Worm (Caenorhabditis elegans) whole organism, L1 larva: ENCODE data around the gene srx-6.

ENCODE experiments used
- alr-1 ChIP-seq: fragments of 200-800 bp; sonication (Bioruptor generic); optimal IDR thresholded peaks from 2 replicates; lab custom pipeline; 2018; ENCODE audit warnings: borderline replicate concordance, mild to moderate bottlenecking, missing genetic modification characterization, missing compliant biosample characterization
- ama-1 ChIP-seq: fragments of 150-350 bp; optimal IDR thresholded peaks from 2 replicates; lab custom pipeline; 2014
- ceh-88 ChIP-seq: fragments of 200-800 bp; sonication (Bioruptor generic); IDR thresholded peaks from 2 replicates; pipeline ENCODE4 v1.3.6; 2022; ENCODE audit warnings: missing genetic modification characterization, missing compliant biosample characterization
- elt-2 ChIP-seq: sonication (generic microtip); optimal IDR thresholded peaks from 2 replicates; lab custom pipeline; 2016; ENCODE audit warnings: missing genetic modification characterization, mild to moderate bottlenecking, inconsistent platforms, missing compliant biosample characterization, missing genetic modification reagents
- jun-1 ChIP-seq: fragments of 150-350 bp; optimal IDR thresholded peaks from 2 replicates; lab custom pipeline; 2014; ENCODE audit warnings: missing biosample characterization, missing genetic modification reagents, missing genetic modification characterization
- lin-39 ChIP-seq: fragments of 150-350 bp; optimal IDR thresholded peaks from 2 replicates; lab custom pipeline; 2014; ENCODE audit warnings: missing biosample characterization, missing genetic modification reagents, missing genetic modification characterization
- lsy-2 ChIP-seq, 2 experiments: fragments of 150-350 bp; optimal IDR thresholded peaks; 2 replicates each; lab custom pipeline; 2014; ENCODE audit warnings: missing biosample characterization in 2 of 2, missing genetic modification characterization in 2 of 2
- mdl-1 ChIP-seq, 2 experiments: fragments of 150-350 bp; optimal IDR thresholded peaks; 2 replicates each; lab custom pipeline; 2014 to 2017; ENCODE audit warnings: missing biosample characterization in 2 of 2, missing genetic modification characterization in 2 of 2, inconsistent platforms in 1 of 2
- nhr-237 ChIP-seq: fragments of 150-350 bp; optimal IDR thresholded peaks from 2 replicates; lab custom pipeline; 2014; ENCODE audit warnings: missing biosample characterization, missing genetic modification characterization
- nhr-90 ChIP-seq: sonication (generic microtip); optimal IDR thresholded peaks from 2 replicates; lab custom pipeline; 2016; ENCODE audit warnings: mild to moderate bottlenecking, missing genetic modification characterization, missing compliant biosample characterization; ENCODE audit not compliant: poor library complexity
- vab-15 ChIP-seq: sonication (generic microtip); optimal IDR thresholded peaks from 2 replicates; lab custom pipeline; 2017; ENCODE audit warnings: missing genotype, mild to moderate bottlenecking, missing genetic modification characterization, missing compliant biosample characterization
- ztf-4 ChIP-seq: fragments of 150-350 bp; optimal IDR thresholded peaks from 2 replicates; lab custom pipeline; 2014; ENCODE audit warnings: missing biosample characterization, missing genetic modification characterization

- TF ChIP-seq alr-1 (tag; lab: Kevin White, UChicago) (no peak), nhr-90 (tag; lab: Kevin White, UChicago) (no peak), ceh-88 (GFP tag; lab: Robert Waterston, UW) (no peak), lsy-2 (tag; optimal IDR thresholded peaks at IDR 0.05; lab: Kevin White, UChicago) (no peak), jun-1 (tag; lab: Kevin White, UChicago) (no peak), elt-2 (tag; lab: Kevin White, UChicago) (no peak), ama-1 (lab: Kevin White, UChicago) (no peak), lin-39 (tag; lab: Kevin White, UChicago) (no peak), nhr-237 (tag; lab: Kevin White, UChicago) (no peak), ztf-4 (no peak), mdl-1 (tag; optimal IDR thresholded peaks at IDR 0.05; lab: Kevin White, UChicago) (no peak), vab-15 (tag; lab: Kevin White, UChicago) (no peak)
Observed at ce11 chrV:7361673-7362072, 48.5 kb upstream of the srx-6 start, which contains the start of gene cyp-35A1.
